Fruit fly (Drosophila melanogaster): Measurements from ENCODE around the gene CG7953.

Gene CG7953

DNA sequence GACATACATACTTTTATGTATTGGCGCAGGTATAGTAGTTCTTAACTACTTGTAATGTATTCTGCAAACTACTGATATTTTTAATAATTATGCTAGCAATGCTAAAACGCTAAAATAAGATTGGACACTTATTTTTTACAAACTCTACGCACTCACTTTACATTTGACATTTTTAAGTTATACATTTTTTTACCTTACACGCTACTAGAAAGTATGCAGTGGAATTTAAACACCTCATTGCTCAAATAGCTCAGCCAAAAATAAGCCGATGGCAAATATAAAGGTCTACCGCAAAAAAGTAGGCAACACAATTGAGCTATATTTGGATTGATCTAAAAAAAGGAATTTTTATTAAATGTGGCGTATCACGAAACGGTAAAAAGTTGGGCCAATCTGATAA lies 5.6 kb upstream of the CG7953 start:
- TF ChIP-seq pan (optimal IDR thresholded peaks at IDR 0.05): no peak
- no peak for TF ChIP-seq EcR (GFP tag; optimal IDR thresholded peaks at IDR 0.05)
- TF ChIP-seq usp (GFP tag; optimal IDR thresholded peaks at IDR 0.05): no peak
- no peak for TF ChIP-seq CG8478 (optimal IDR thresholded peaks at IDR 0.05)
- no peak for TF ChIP-seq psq (optimal IDR thresholded peaks at IDR 0.05)
- TF ChIP-seq Dll (optimal IDR thresholded peaks at IDR 0.05): no peak

dm6 chr2L:13842572-13842971 lies 5.2 kb upstream of the CG7953 start:
- TF ChIP-seq Dll (optimal IDR thresholded peaks at IDR 0.05) (no peak), EcR (GFP tag; optimal IDR thresholded peaks at IDR 0.05) (no peak), psq (optimal IDR thresholded peaks at IDR 0.05) (no peak), CG8478 (optimal IDR thresholded peaks at IDR 0.05) (no peak), pan (optimal IDR thresholded peaks at IDR 0.05) (no peak), usp (GFP tag; optimal IDR thresholded peaks at IDR 0.05) (no peak)

- TF ChIP-seq usp (GFP tag; optimal IDR thresholded peaks at IDR 0.05) (no peak), EcR (GFP tag; optimal IDR thresholded peaks at IDR 0.05) (no peak), psq (optimal IDR thresholded peaks at IDR 0.05) (no peak), Dll (optimal IDR thresholded peaks at IDR 0.05) (no peak), CG8478 (optimal IDR thresholded peaks at IDR 0.05) (no peak), pan (optimal IDR thresholded peaks at IDR 0.05) (no peak)
Measured at dm6 chr2L:13843692-13844284, 3.9 kb upstream of the CG7953 start, which contains the start of gene CG33306. Gene CG33306, minus strand, starts transcription at chr2L:13843742.

dm6 chr2L:13845178-13845577 lies 2.5 kb upstream of the CG7953 start, which contains the start of gene CG8997:
Gene CG8997, minus strand, starts transcription at chr2L:13845325.
- no peak for TF ChIP-seq usp (GFP tag; optimal IDR thresholded peaks at IDR 0.05)
- TF ChIP-seq psq (optimal IDR thresholded peaks at IDR 0.05): no peak
- TF ChIP-seq Dll (optimal IDR thresholded peaks at IDR 0.05): no peak
- no peak for TF ChIP-seq CG8478 (optimal IDR thresholded peaks at IDR 0.05)
- no peak for TF ChIP-seq pan (optimal IDR thresholded peaks at IDR 0.05)
- no peak for TF ChIP-seq EcR (GFP tag; optimal IDR thresholded peaks at IDR 0.05)

- no peak for TF ChIP-seq CG8478 (optimal IDR thresholded peaks at IDR 0.05)
- no peak for TF ChIP-seq psq (optimal IDR thresholded peaks at IDR 0.05)
- TF ChIP-seq usp (GFP tag; optimal IDR thresholded peaks at IDR 0.05): no peak
- no peak for TF ChIP-seq pan (optimal IDR thresholded peaks at IDR 0.05)
- TF ChIP-seq EcR (GFP tag; optimal IDR thresholded peaks at IDR 0.05): no peak
- no peak for TF ChIP-seq Dll (optimal IDR thresholded peaks at IDR 0.05)
Measured at dm6 chr2L:13846239-13846802, 1.4 kb upstream of the CG7953 start, which contains the start of gene CG7916. Gene CG7916, plus strand, starts transcription at chr2L:13846752.

DNA sequence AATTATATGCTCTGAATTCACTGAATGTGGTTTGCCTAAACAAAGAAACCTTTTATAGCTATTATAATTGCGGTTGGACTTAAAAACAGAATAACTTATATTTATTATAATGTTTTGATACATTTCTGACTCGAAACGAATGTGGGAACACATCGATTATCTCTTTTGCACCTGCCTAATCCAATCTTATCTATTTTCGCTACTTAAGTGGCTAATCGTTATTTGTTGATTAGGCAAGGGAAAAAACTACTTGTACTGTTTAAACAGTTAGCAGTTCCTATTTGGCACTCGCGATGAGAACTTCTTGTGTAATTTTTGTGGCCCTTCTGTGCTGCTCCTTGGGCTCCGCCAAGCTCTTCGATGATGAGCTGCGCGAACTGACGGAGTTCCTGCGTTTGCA lies 1.4 kb downstream of the CG7953 start, which contains the start of gene CG7968:
Gene CG7968 (plus strand): TSS at position 276 of the 400 bp plus-strand sequence.
- TF ChIP-seq EcR (GFP tag; optimal IDR thresholded peaks at IDR 0.05) (no peak), pan (optimal IDR thresholded peaks at IDR 0.05) (no peak), CG8478 (optimal IDR thresholded peaks at IDR 0.05) (no peak), psq (optimal IDR thresholded peaks at IDR 0.05) (no peak), Dll (optimal IDR thresholded peaks at IDR 0.05) (no peak), usp (GFP tag; optimal IDR thresholded peaks at IDR 0.05) (no peak)

DNA sequence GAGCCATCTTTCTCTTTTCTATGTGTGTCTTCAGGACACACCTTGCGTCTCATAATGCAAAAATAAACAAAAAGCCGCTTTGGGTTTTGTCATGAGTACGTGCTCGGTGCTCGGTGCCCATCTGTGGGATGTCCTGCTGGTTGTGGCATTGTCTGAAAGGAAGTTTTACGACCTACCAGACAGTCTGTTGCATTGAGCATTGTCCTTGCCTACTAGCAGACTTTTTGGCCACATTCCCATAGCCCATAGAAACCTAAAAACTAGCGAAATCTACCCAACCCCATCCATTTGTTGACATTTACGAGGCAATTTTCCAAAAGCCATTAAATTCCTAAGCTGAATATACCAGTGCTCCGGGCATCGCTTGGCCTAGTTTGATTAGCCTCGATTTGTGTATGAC lies 3.4 kb downstream of the CG7953 start:
- TF ChIP-seq usp (GFP tag; optimal IDR thresholded peaks at IDR 0.05): no peak
- TF ChIP-seq CG8478 (optimal IDR thresholded peaks at IDR 0.05): no peak
- TF ChIP-seq psq (optimal IDR thresholded peaks at IDR 0.05): no peak
- TF ChIP-seq EcR (GFP tag; optimal IDR thresholded peaks at IDR 0.05): no peak
- TF ChIP-seq Dll (optimal IDR thresholded peaks at IDR 0.05): no peak
- no peak for TF ChIP-seq pan (optimal IDR thresholded peaks at IDR 0.05)

DNA sequence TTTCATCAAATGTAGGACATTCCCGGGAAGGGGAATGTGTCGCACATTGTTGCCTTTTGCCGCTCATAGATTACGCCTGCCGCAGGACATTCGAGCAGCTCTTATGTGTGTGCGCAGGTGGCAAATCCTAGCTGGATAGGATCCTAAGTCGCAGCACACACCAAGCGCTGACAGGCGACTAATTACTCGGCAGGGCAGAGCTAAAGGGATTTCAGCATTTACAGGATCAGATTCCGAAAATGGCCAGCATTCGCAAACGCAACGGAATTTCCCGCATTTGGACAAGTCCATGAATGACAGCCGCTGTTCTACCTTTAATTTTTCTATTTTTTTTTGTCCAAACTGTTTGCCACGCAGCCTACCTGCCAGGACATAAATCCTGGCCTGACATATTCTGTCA lies 19.9 kb downstream of the CG7953 start:
- TF ChIP-seq pan (optimal IDR thresholded peaks at IDR 0.05) (no peak), CG8478 (optimal IDR thresholded peaks at IDR 0.05) (no peak), EcR (GFP tag; optimal IDR thresholded peaks at IDR 0.05) (no peak), usp (GFP tag; optimal IDR thresholded peaks at IDR 0.05) (no peak), psq (optimal IDR thresholded peaks at IDR 0.05) (no peak), Dll (optimal IDR thresholded peaks at IDR 0.05) (no peak)

- TF ChIP-seq CG8478 (optimal IDR thresholded peaks at IDR 0.05): no peak
- no peak for TF ChIP-seq pan (optimal IDR thresholded peaks at IDR 0.05)
- no peak for TF ChIP-seq psq (optimal IDR thresholded peaks at IDR 0.05)
- no peak for TF ChIP-seq EcR (GFP tag; optimal IDR thresholded peaks at IDR 0.05)
- no peak for TF ChIP-seq Dll (optimal IDR thresholded peaks at IDR 0.05)
- TF ChIP-seq usp (GFP tag; optimal IDR thresholded peaks at IDR 0.05): no peak
Measured at dm6 chr2L:13869400-13869799, 21.7 kb downstream of the CG7953 start.

dm6 chr2L:13873147-13873546 lies 25.4 kb downstream of the CG7953 start:
- no peak for TF ChIP-seq Dll (optimal IDR thresholded peaks at IDR 0.05)
- TF ChIP-seq psq (optimal IDR thresholded peaks at IDR 0.05): no peak
- no peak for TF ChIP-seq pan (optimal IDR thresholded peaks at IDR 0.05)
- TF ChIP-seq CG8478 (optimal IDR thresholded peaks at IDR 0.05): no peak
- no peak for TF ChIP-seq usp (GFP tag; optimal IDR thresholded peaks at IDR 0.05)
- no peak for TF ChIP-seq EcR (GFP tag; optimal IDR thresholded peaks at IDR 0.05)

DNA sequence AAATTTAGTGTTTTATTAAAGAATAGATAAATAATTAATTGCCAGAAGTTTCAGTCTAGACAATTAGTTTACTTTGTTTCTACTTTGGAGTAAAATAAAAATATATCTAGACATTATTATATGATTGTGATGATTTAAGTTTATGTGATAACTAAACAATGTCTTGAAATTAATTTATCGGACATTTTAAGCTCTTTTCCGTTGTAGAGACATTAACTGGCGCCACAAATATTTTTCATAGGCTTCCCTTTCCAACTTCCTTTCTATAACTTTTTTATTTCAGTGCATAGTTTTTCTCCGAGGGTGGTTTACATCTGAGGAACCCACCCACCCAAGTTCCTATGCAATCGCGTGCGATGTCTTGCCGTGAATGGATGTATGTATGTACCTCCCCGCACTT lies 29.0 kb downstream of the CG7953 start:
- TF ChIP-seq pan (optimal IDR thresholded peaks at IDR 0.05) (no peak), Dll (optimal IDR thresholded peaks at IDR 0.05) (no peak), EcR (GFP tag; optimal IDR thresholded peaks at IDR 0.05) (no peak), psq (optimal IDR thresholded peaks at IDR 0.05) (no peak), usp (GFP tag; optimal IDR thresholded peaks at IDR 0.05) (no peak)

DNA sequence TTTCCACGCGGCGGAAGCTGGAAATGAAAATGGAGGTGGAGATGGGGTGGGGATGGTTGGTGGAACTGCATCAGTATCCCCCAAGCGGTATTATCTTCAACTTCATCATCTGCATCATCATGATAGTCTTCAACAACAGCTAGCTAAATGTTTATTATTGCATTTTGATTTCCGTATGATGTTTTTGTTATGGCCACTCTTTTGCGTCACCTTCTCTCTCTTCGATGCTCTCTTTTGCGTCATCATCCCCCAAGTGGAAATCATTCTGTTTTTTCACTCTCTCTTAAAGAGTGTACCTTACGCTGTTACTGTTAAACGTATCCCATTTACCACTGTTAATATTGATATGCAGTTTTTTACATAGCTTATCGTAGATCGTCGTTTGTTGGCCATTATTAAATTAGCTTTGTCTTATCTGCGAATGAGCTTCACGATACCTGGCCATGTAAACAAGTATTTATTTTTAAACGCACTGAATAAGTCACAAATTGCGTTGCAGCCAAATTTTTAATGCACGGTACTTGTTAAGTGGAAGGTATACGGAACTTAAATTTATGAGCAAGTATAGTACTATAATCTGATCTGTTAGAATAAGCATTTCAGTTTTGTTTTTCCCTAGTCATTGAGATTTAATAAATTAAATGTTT lies 30.3 kb downstream of the CG7953 start:
- TF ChIP-seq usp (GFP tag; optimal IDR thresholded peaks at IDR 0.05) (no peak), pan (optimal IDR thresholded peaks at IDR 0.05) (no peak), EcR (GFP tag; optimal IDR thresholded peaks at IDR 0.05) (no peak), CG8478 (optimal IDR thresholded peaks at IDR 0.05) (no peak), psq (optimal IDR thresholded peaks at IDR 0.05) (no peak), Dll (optimal IDR thresholded peaks at IDR 0.05) (no peak)
